Fruit fly (Drosophila melanogaster) Kc167 (cell line): ENCODE data around the gene CG43796.

Experiments
- Myc ChIP-seq: fragments of >200 bp; optimal IDR thresholded peaks from 2 replicates; lab custom pipeline; 2017; ENCODE audit warnings: missing external identifiers
- Sin3A ChIP-seq: fragments of >200 bp; optimal IDR thresholded peaks from 2 replicates; lab custom pipeline; 2018; ENCODE audit warnings: missing external identifiers
- h ChIP-seq: fragments of >200 bp; optimal IDR thresholded peaks from 3 replicates; lab custom pipeline; 2018; ENCODE audit warnings: missing external identifiers
- insv ChIP-seq: fragments of >200 bp; optimal IDR thresholded peaks from 3 replicates; lab custom pipeline; 2018; ENCODE audit warnings: missing external identifiers
- psq ChIP-seq: fragments of >200 bp; optimal IDR thresholded peaks from 2 replicates; lab custom pipeline; 2017; ENCODE audit warnings: missing external identifiers
- ttk ChIP-seq: sonication (Bioruptor generic); optimal IDR thresholded peaks from 2 replicates; lab custom pipeline; 2017; ENCODE audit warnings: missing external identifiers

CG43796 gene

DNA sequence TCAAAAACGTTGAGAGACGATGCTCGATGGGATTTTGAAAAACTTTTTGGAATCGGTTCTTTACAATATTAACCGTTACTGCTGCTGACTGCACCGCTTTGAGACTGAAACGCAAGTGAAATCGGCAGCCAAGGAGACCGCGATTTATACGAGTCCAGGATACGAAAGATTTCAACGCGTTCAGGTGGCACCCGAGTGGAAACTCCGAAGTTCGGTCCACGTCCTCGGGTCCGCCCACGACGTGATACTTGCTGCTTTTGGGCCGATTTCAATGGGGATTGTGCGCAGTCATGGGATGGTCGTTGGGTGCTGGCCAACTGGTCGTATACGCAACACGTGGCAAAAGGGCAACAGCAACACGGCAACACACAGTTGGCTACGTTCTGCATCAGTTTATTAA, 24.6 kb downstream of the CG43796 start, which contains the start of gene Dh31:
Gene Dh31, minus strand, starts transcription at position 117 of the 400 bp plus-strand sequence.
- TF ChIP-seq ttk (lab: Kevin White, UChicago) (no peak), psq (lab: Kevin White, UChicago) (no peak), Myc (lab: Kevin White, UChicago) (no peak), h (lab: Kevin White, UChicago) (no peak), Sin3A (no peak), insv (lab: Kevin White, UChicago) (no peak)

DNA sequence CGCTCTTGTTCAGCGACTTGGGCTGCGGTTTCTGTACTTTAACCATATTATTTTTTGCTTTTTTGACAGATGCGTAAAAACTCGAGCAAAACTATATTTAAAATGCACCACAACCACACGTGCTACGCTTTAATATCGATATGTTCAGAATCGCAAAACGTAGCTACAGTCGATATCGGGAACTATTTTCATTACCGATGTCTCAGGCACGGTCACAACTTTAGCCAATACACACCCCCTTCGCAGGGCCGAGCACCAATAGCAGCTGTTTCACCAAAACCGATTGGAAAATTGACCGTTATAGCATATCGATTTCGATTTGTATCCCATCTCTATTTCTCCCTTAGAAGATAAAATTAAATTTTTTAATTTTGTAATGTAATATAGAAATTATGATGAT, 29.5 kb downstream of the CG43796 start, which contains the start of gene CG13096:
Gene CG13096, minus strand, starts transcription at position 144 of the 400 bp plus-strand sequence.
- TF ChIP-seq ttk (lab: Kevin White, UChicago), result no peak
- no peak for TF ChIP-seq Myc (lab: Kevin White, UChicago)
- no peak for TF ChIP-seq h (lab: Kevin White, UChicago)
- no peak for TF ChIP-seq psq (lab: Kevin White, UChicago)
- no peak for TF ChIP-seq Sin3A
- TF ChIP-seq insv (lab: Kevin White, UChicago), result no peak

DNA sequence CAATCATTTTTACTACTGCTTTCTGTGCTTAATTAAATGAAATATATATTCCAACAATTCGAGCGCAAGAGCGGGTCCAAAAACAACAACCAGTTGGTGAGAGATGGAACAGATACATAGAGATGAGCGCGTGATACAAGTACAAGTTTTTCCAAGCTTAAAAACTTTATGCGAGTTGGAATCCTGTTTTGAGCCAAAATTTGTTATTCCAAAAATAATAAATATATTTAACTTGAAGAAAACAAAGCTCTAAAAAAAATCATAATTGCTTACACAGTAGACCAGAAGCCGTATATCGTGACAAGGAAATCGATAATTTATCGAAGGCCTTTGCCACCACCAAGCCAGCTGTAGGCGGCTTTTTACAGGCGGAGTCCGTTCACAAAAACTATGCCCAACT, 32.6 kb downstream of the CG43796 start, which contains the start of the genes CG13097 and PIG-U:
Gene CG13097, minus strand, starts transcription at position 121 of the 400 bp plus-strand sequence.
Gene PIG-U, plus strand, starts transcription at position 349 of the 400 bp plus-strand sequence.
- TF ChIP-seq ttk (lab: Kevin White, UChicago), result no peak
- no peak for TF ChIP-seq psq (lab: Kevin White, UChicago)
- TF ChIP-seq insv (lab: Kevin White, UChicago), result no peak
- TF ChIP-seq Myc (lab: Kevin White, UChicago), result no peak
- TF ChIP-seq Sin3A, result no peak
- TF ChIP-seq h (lab: Kevin White, UChicago), result no peak

DNA sequence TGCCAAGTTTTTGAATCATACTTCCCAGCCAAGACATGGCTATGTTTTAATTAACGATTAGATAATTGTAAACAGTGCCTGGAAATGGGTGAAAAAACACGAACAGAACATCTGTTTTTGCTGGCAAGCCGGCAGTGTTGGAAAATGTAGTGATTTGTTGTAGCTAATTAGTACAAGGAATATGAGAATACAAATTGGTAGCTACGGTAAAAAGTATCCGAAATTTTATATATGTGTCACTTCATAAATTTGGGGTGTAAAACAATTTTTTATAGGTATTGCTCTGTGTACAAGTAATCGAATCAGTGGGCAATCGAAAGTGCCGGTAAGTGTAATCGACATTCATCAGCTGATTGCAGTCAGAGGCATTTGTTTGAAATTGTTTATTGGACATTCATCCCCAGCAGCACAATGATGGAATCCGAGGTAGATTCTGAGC, 35.1 kb downstream of the CG43796 start, which contains the start of the genes mRpL51 and Uba4:
Gene mRpL51, minus strand, starts transcription at position 125 of the 439 bp plus-strand sequence.
Gene Uba4, plus strand, starts transcription at position 156 of the 439 bp plus-strand sequence.
- no peak for TF ChIP-seq insv (lab: Kevin White, UChicago)
- TF ChIP-seq Myc (lab: Kevin White, UChicago), result no peak
- TF ChIP-seq psq (lab: Kevin White, UChicago), result no peak
- no peak for TF ChIP-seq Sin3A
- no peak for TF ChIP-seq h (lab: Kevin White, UChicago)
- TF ChIP-seq ttk (lab: Kevin White, UChicago), result no peak

DNA sequence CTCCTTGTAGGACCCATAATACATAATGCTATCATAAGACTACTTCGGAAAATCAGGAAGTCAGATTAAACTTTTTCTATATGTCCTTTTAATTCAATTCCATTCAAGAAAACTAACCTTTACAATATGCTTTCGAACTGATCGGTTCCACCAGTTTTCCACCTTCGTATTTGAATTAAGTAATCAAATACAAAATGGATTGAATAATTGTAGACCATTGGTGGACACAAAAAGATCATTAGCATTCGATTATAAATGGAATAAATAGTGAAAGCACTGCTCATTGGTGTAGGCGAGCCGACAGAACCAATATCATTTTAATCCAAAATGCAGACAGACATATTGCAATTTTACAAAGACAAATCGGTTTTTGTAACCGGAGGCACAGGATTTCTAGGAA, 37.2 kb downstream of the CG43796 start, which contains the start of gene Sgp:
Gene Sgp, plus strand, starts transcription at position 301 of the 400 bp plus-strand sequence.
- no peak for TF ChIP-seq ttk (lab: Kevin White, UChicago)
- TF ChIP-seq psq (lab: Kevin White, UChicago), result no peak
- TF ChIP-seq Myc (lab: Kevin White, UChicago), result no peak

DNA sequence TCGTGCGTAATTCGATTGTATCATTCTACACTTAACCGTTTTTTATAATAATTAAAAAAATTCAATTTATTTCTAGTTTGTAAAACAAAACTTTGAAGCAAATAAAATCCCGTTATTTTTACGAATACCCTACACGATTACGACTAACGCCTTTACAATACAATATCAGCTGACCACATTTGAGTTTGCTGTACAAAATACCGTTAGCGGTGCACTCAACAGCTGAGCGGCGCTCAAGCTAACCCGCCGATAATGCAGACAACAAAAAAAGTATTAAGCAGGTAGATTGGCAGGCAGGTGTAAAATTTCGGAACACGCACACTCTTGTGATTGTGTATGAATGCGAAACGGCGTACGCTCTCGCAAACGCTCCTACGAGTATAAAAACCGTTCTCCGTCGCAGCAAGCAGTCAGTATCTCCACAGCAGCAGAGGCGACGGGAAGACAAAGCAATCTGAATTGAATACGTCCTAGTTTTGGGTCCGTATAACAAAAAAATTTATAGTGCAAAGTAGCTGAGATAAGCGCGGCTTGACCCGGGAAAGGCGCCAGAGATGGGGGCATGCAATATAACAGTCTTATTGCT, 39.6 kb downstream of the CG43796 start, which contains the start of gene Acer:
Gene Acer, plus strand, starts transcription at position 210 of the 586 bp plus-strand sequence.
- TF ChIP-seq Myc (lab: Kevin White, UChicago) (no peak), insv (lab: Kevin White, UChicago) (no peak), Sin3A (no peak), ttk (lab: Kevin White, UChicago) (no peak), psq (lab: Kevin White, UChicago) (no peak), h (lab: Kevin White, UChicago) (no peak)

DNA sequence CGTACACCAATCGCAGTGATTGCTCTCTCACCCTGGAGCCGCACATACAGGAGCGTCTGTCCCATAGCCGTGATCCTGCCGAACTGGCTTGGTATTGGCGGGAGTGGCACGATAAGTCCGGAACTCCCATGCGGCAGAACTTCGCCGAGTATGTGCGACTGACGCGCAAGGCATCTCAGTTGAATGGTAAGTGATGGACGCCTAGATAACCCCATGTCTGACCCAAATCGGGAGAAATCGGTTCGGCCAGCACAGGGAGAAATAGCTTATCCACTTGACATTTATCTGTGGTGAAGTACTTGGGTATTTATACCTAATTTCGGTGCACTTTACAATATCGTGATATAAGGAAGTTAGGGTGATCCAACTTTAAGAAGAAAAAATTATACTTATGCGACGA, 40.6 kb downstream of the CG43796 start:
- TF ChIP-seq ttk (lab: Kevin White, UChicago) (no peak), insv (lab: Kevin White, UChicago) (no peak), Sin3A (no peak), psq (lab: Kevin White, UChicago) (no peak), h (lab: Kevin White, UChicago) (no peak), Myc (lab: Kevin White, UChicago) (no peak)

DNA sequence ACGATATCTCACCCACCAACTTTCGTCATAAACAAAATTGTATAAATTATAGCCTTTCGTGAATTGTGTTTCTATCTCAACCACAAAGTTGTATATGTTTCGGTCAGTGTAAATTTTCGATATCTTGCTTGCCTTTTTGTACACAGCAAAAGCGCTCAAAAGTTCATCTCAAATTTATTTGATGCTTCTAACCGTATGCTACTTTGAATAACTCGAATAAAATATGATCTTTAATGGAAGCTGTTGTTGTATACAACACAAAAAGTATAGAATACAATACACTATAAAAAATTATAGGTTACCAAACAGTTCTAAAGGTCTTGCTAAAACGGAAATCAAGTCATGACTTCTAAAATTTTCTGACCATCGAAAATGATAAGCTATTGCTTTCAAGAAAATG, 42.8 kb downstream of the CG43796 start:
- TF ChIP-seq Sin3A (no peak), insv (lab: Kevin White, UChicago) (no peak), ttk (lab: Kevin White, UChicago) (no peak), Myc (lab: Kevin White, UChicago) (no peak), h (lab: Kevin White, UChicago) (no peak), psq (lab: Kevin White, UChicago) (no peak)

DNA sequence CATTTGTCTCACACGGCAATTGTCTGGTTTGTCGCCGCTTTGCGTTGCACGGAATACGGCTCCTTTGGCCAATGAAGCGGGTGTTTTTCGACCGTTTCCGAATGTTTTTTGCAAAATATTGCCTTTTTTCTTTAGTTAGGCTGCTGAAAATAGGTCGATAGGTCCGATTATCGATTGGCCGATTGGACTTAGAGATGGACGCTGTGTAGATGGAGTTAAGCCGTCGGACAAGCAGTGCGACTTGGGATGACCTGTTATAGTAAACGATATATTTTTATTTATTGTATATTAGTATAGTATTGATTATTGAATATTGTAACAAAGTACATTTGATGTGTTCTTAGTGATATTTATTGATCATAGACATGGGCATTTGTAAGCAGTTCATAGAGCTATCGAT, 46.1 kb downstream of the CG43796 start, which contains the start of the genes lmgA and lmgB:
Gene lmgA, minus strand, starts transcription at position 301 of the 400 bp plus-strand sequence.
Gene lmgB, minus strand, starts transcription at position 301 of the 400 bp plus-strand sequence.
- TF ChIP-seq insv (lab: Kevin White, UChicago) (no peak), Myc (lab: Kevin White, UChicago) (no peak), ttk (lab: Kevin White, UChicago) (no peak), Sin3A (no peak), h (lab: Kevin White, UChicago) (no peak), psq (lab: Kevin White, UChicago) (no peak)

DNA sequence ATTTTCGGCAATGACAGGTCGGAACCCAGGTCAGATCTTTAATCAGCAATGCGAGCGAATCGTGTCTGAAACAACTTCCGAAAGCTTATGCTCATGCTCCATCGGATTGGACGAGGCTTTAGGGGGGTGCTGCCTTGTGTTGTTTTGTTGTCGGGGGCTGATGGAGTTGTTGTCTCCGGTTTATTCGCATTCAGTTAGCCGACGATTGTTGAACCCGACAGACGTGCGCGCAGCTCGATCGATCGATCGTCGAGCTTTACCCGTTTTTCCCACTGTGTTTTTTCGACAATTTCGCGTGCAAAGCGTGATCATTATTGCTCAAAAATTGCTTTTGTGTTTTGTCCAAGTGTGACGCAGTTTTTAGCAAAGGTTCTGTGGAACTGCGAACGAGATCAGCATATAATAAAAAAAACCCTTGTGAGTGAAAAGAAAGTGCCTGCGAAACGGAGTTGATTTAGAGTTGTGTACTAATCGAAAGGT, 46.8 kb downstream of the CG43796 start, which contains the start of gene CG17834:
Gene CG17834, plus strand, starts transcription at position 191 of the 480 bp plus-strand sequence.
- no peak for TF ChIP-seq insv (lab: Kevin White, UChicago)
- no peak for TF ChIP-seq Myc (lab: Kevin White, UChicago)
- TF ChIP-seq ttk (lab: Kevin White, UChicago), result no peak

DNA sequence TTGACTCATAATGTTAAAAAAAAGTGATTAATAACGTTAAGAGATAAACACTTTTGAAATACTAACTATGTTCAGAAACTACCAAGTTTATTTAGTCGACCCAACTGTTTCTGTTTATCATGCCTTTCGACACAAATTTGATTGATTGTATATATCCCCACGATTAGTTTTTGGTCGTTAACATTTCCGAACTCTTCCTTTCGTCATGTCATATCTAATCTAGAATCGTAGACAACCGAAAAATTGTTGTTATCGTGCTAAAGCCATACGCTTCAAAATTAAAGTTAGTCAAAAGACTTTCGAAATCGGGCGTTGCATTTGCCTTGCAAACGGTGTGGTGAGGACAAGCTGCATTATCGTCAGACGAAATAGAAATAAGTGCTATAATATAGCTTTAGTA, 48.0 kb downstream of the CG43796 start:
- TF ChIP-seq Myc (lab: Kevin White, UChicago), result no peak
- TF ChIP-seq Sin3A, result no peak
- TF ChIP-seq insv (lab: Kevin White, UChicago), result no peak
- no peak for TF ChIP-seq psq (lab: Kevin White, UChicago)
- no peak for TF ChIP-seq ttk (lab: Kevin White, UChicago)
- no peak for TF ChIP-seq h (lab: Kevin White, UChicago)
